Worm (Caenorhabditis elegans) whole organism, young adult: Measurements from ENCODE around the gene ZK105.13.

ENCODE experiments used
- B0261.1 ChIP-seq: sonication (generic microtip); optimal IDR thresholded peaks from 2 replicates; lab custom pipeline; 2016; ENCODE audit warnings: mild to moderate bottlenecking, missing genetic modification characterization, moderate library complexity, missing compliant biosample characterization
- F23B12.7 ChIP-seq: sonication (generic microtip); optimal IDR thresholded peaks from 2 replicates; lab custom pipeline; 2017; ENCODE audit warnings: missing genetic modification characterization, mild to moderate bottlenecking, missing compliant biosample characterization, antibody characterized with exemption, moderate library complexity; ENCODE audit not compliant: insufficient read depth
- F55B11.4 ChIP-seq: sonication (generic microtip); optimal IDR thresholded peaks from 2 replicates; lab custom pipeline; 2016; ENCODE audit warnings: missing compliant biosample characterization, missing genetic modification characterization, borderline replicate concordance; ENCODE audit not compliant: insufficient read depth
- F57C9.4 ChIP-seq: sonication (generic microtip); optimal IDR thresholded peaks from 2 replicates; lab custom pipeline; 2017; ENCODE audit warnings: mild to moderate bottlenecking, missing genetic modification characterization, missing compliant biosample characterization
- T26A5.8 ChIP-seq: sonication (generic microtip); optimal IDR thresholded peaks from 2 replicates; lab custom pipeline; 2016; ENCODE audit warnings: missing genetic modification characterization, missing compliant biosample characterization
- Y95B8A.8 ChIP-seq: fragments of 200-800 bp; sonication (Bioruptor generic); IDR thresholded peaks from 2 replicates; pipeline ENCODE4 v1.3.6; 2022; ENCODE audit warnings: missing genetic modification reagents, missing genetic modification characterization, missing compliant biosample characterization
- akir-1 ChIP-seq: fragments of 200-800 bp; sonication (Bioruptor generic); optimal IDR thresholded peaks from 2 replicates; lab custom pipeline; 2018; ENCODE audit warnings: mild to moderate bottlenecking, missing genetic modification characterization, moderate library complexity, missing compliant biosample characterization
- athp-1 ChIP-seq: sonication (generic microtip); optimal IDR thresholded peaks from 2 replicates; lab custom pipeline; 2017; ENCODE audit warnings: mild to moderate bottlenecking, missing genetic modification characterization, missing compliant biosample characterization
- attf-3 ChIP-seq: fragments of 200-800 bp; sonication (Bioruptor generic); conservative IDR thresholded peaks from 2 replicates; pipeline ENCODE4 v1.3.6; 2022; ENCODE audit warnings: missing genetic modification reagents, missing genetic modification characterization, missing compliant biosample characterization
- cebp-1 ChIP-seq, 2 experiments: fragments of 200-800 bp in 1 of 2; sonication (Bioruptor generic) in 1 of 2; sonication (generic microtip) in 1 of 2; IDR thresholded peaks in 1 of 2; optimal IDR thresholded peaks in 1 of 2; 2 replicates each; pipeline versions ENCODE4 v1.3.6 to Lab custom; 2017 to 2022; ENCODE audit warnings: missing compliant biosample characterization in 2 of 2, missing genetic modification characterization in 2 of 2, mild to moderate bottlenecking in 1 of 2, missing genetic modification reagents in 1 of 2, moderate library complexity in 1 of 2
- die-1 ChIP-seq: sonication (generic microtip); optimal IDR thresholded peaks from 2 replicates; lab custom pipeline; 2016; ENCODE audit warnings: missing genotype, mild to moderate bottlenecking, missing genetic modification characterization, missing compliant biosample characterization
- dpl-1 ChIP-seq: fragments of 150-350 bp; optimal IDR thresholded peaks from 2 replicates; lab custom pipeline; 2014; ENCODE audit warnings: missing biosample characterization, missing genetic modification reagents, missing genetic modification characterization
- egl-44 ChIP-seq: fragments of 200-800 bp; sonication (Bioruptor generic); IDR thresholded peaks from 2 replicates; pipeline ENCODE4 v1.3.6; 2022; ENCODE audit warnings: missing genetic modification reagents, missing genetic modification characterization, missing compliant biosample characterization
- gei-17 ChIP-seq: fragments of 200-800 bp; sonication (Bioruptor generic); optimal IDR thresholded peaks from 2 replicates; lab custom pipeline; 2018; ENCODE audit warnings: mild to moderate bottlenecking, missing genetic modification characterization, missing compliant biosample characterization
- let-607 ChIP-seq, 2 experiments: fragments of 200-800 bp in 1 of 2; sonication (Bioruptor generic) in 1 of 2; sonication (generic microtip) in 1 of 2; optimal IDR thresholded peaks; 2 replicates each; lab custom pipeline; 2016 to 2018; ENCODE audit warnings: mild to moderate bottlenecking in 2 of 2, missing compliant biosample characterization in 2 of 2, missing genetic modification characterization in 2 of 2, moderate library complexity in 2 of 2, missing genotype in 1 of 2
- lir-1 ChIP-seq: fragments of 200-800 bp; sonication (Bioruptor generic); conservative IDR thresholded peaks from 2 replicates; pipeline ENCODE4 v1.3.6; 2022; ENCODE audit warnings: missing genetic modification reagents, missing genetic modification characterization, missing compliant biosample characterization
- lsl-1 ChIP-seq: fragments of 200-800 bp; sonication (Bioruptor generic); optimal IDR thresholded peaks from 2 replicates; lab custom pipeline; 2018; ENCODE audit warnings: mild to moderate bottlenecking, missing genetic modification characterization, moderate library complexity, missing compliant biosample characterization
- lsy-27 ChIP-seq: sonication (generic microtip); optimal IDR thresholded peaks from 2 replicates; lab custom pipeline; 2017; ENCODE audit warnings: missing genetic modification characterization, mild to moderate bottlenecking, missing compliant biosample characterization, antibody characterized with exemption, missing genotype, borderline replicate concordance; ENCODE audit not compliant: insufficient read depth
- madf-3 ChIP-seq: fragments of 200-800 bp; sonication (Bioruptor generic); IDR thresholded peaks from 2 replicates; pipeline ENCODE4 v1.3.6; 2022; ENCODE audit warnings: missing genetic modification reagents, missing genetic modification characterization, missing compliant biosample characterization
- mes-4 ChIP-seq: sonication (generic microtip); optimal IDR thresholded peaks from 2 replicates; lab custom pipeline; 2016; ENCODE audit warnings: missing genotype, missing genetic modification characterization, missing compliant biosample characterization
- nhr-179 ChIP-seq: sonication (generic microtip); optimal IDR thresholded peaks from 2 replicates; lab custom pipeline; 2016; ENCODE audit warnings: mild to moderate bottlenecking, missing genetic modification characterization, missing compliant biosample characterization
- nhr-27 ChIP-seq: fragments of 200-800 bp; sonication (Bioruptor generic); optimal IDR thresholded peaks from 2 replicates; lab custom pipeline; 2018; ENCODE audit warnings: mild to moderate bottlenecking, missing genetic modification characterization, moderate library complexity, missing compliant biosample characterization
- rec-8 ChIP-seq, 2 experiments: sonication (generic microtip); optimal IDR thresholded peaks; 2 replicates each; lab custom pipeline; 2016; ENCODE audit warnings: mild to moderate bottlenecking in 2 of 2, missing genetic modification characterization in 2 of 2, missing genetic modification reagents in 2 of 2, missing genotype in 2 of 2, missing biosample characterization in 1 of 2, missing compliant biosample characterization in 1 of 2, moderate library complexity in 1 of 2
- sdz-38 ChIP-seq: sonication (generic microtip); optimal IDR thresholded peaks from 2 replicates; lab custom pipeline; 2016; ENCODE audit warnings: missing genotype, missing genetic modification characterization, missing compliant biosample characterization
- sea-2 ChIP-seq: fragments of 200-800 bp; sonication (Bioruptor generic); IDR thresholded peaks from 2 replicates; pipeline ENCODE4 v1.3.6; 2022; ENCODE audit warnings: missing genetic modification characterization, missing compliant biosample characterization
- ztf-25 ChIP-seq: fragments of 200-800 bp; sonication (Bioruptor generic); IDR thresholded peaks from 2 replicates; pipeline ENCODE4 v1.3.6; 2022; ENCODE audit warnings: missing genetic modification reagents, missing genetic modification characterization, missing compliant biosample characterization

The ZK105.13 gene

ce11 chrV:7672258-7672657 lies 40.7 kb downstream of the ZK105.13 start, which contains the start of gene C12D5.4:
Gene C12D5.4, plus strand, starts transcription at chrV:7672558.
- no peak for TF ChIP-seq Y95B8A.8 (GFP tag; lab: Robert Waterston, UW)
- no peak for TF ChIP-seq rec-8 (tag; optimal IDR thresholded peaks at IDR 0.05; lab: Kevin White, UChicago)
- TF ChIP-seq akir-1 = no peak
- no peak for TF ChIP-seq F55B11.4
- no peak for TF ChIP-seq madf-3 (GFP tag; lab: Robert Waterston, UW)
- no peak for TF ChIP-seq mes-4
- TF ChIP-seq B0261.1 (tag; lab: Kevin White, UChicago) = no peak
- no peak for TF ChIP-seq gei-17 (GFP tag; lab: Kevin White, UChicago)

ce11 chrV:7667940-7668339 lies 45.0 kb downstream of the ZK105.13 start, which contains the start of gene C12D5.5:
Gene C12D5.5, plus strand, starts transcription at chrV:7668240.
- no peak for TF ChIP-seq let-607 (tag; optimal IDR thresholded peaks at IDR 0.05; lab: Kevin White, UChicago)
- TF ChIP-seq nhr-27 (tag; lab: Kevin White, UChicago) = no peak
- no peak for TF ChIP-seq lir-1 (GFP tag; lab: Robert Waterston, UW)
- no peak for TF ChIP-seq F23B12.7 (tag; lab: Kevin White, UChicago)
- TF ChIP-seq ztf-25 (GFP tag; lab: Robert Waterston, UW) = no peak
- TF ChIP-seq nhr-179 (tag; lab: Kevin White, UChicago) = no peak
- no peak for TF ChIP-seq die-1 (tag; lab: Kevin White, UChicago)
- TF ChIP-seq lsl-1 = no peak
- TF ChIP-seq dpl-1 = no peak
- no peak for TF ChIP-seq cebp-1 (GFP tag; IDR thresholded peaks at IDR 0.05; lab: Robert Waterston, UW)
- no peak for TF ChIP-seq cebp-1 (tag; optimal IDR thresholded peaks at IDR 0.05; lab: Kevin White, UChicago)
- no peak for TF ChIP-seq T26A5.8 (tag; lab: Kevin White, UChicago)
- TF ChIP-seq akir-1 = no peak
- no peak for TF ChIP-seq lsy-27 (tag; lab: Kevin White, UChicago)
- TF ChIP-seq sea-2 (GFP tag; lab: Robert Waterston, UW) = no peak
- no peak for TF ChIP-seq F57C9.4
- TF ChIP-seq athp-1 (tag; lab: Kevin White, UChicago) = no peak
- TF ChIP-seq sdz-38 (tag; lab: Kevin White, UChicago) = no peak
- TF ChIP-seq attf-3 (GFP tag; lab: Robert Waterston, UW) = no peak
- no peak for TF ChIP-seq egl-44
